Fruit fly (Drosophila melanogaster) whole organism, embryonic: Measurements from ENCODE around the gene Obp99a.

Experiments used
- Adf1 ChIP-seq: fragments of 200-800 bp; sonication (Bioruptor generic); IDR thresholded peaks from 2 replicates; pipeline ENCODE4 v1.3.6; 2022; ENCODE audit warnings: missing biosample characterization, missing genetic modification characterization
- B-H1 ChIP-seq: fragments of 200-800 bp; sonication (Bioruptor generic); IDR thresholded peaks from 3 replicates; pipeline ENCODE4 v1.3.6; 2022; ENCODE audit warnings: missing biosample characterization, missing genetic modification characterization
- Bteb2 ChIP-seq: fragments of 200-800 bp; sonication (Bioruptor generic); optimal IDR thresholded peaks from 2 replicates; lab custom pipeline; 2016; ENCODE audit warnings: missing biosample characterization, missing genetic modification characterization
- CG10274 ChIP-seq: fragments of 200-800 bp; sonication (Bioruptor generic); optimal IDR thresholded peaks from 3 replicates; lab custom pipeline; 2017; ENCODE audit warnings: missing biosample characterization, mild to moderate bottlenecking, missing genetic modification characterization
- CG10959 ChIP-seq: fragments of 200-800 bp; sonication (Bioruptor generic); IDR thresholded peaks from 2 replicates; pipeline ENCODE4 v1.3.6; 2022; ENCODE audit warnings: missing biosample characterization, missing genetic modification characterization
- CG12769 ChIP-seq: fragments of 200-800 bp; sonication (Bioruptor generic); optimal IDR thresholded peaks from 2 replicates; lab custom pipeline; 2019; ENCODE audit warnings: missing biosample characterization, mild to moderate bottlenecking, missing genetic modification characterization, moderate library complexity
- CG13123 ChIP-seq: fragments of 200-800 bp; sonication (Bioruptor generic); optimal IDR thresholded peaks from 2 replicates; lab custom pipeline; 2016; ENCODE audit warnings: missing biosample characterization, missing genetic modification characterization
- CG13775 ChIP-seq: fragments of 200-800 bp; sonication (Bioruptor generic); optimal IDR thresholded peaks from 3 replicates; lab custom pipeline; 2017; ENCODE audit warnings: missing biosample characterization, mild to moderate bottlenecking, missing genetic modification characterization
- CG13894 ChIP-seq: fragments of 200-800 bp; sonication (Bioruptor generic); optimal IDR thresholded peaks from 3 replicates; lab custom pipeline; 2018; ENCODE audit warnings: missing biosample characterization, mild to moderate bottlenecking, missing genetic modification characterization, moderate library complexity
- CG14710 ChIP-seq: fragments of 200-800 bp; sonication (Bioruptor generic); optimal IDR thresholded peaks from 3 replicates; lab custom pipeline; 2019; ENCODE audit warnings: missing biosample characterization, mild to moderate bottlenecking, missing genetic modification characterization, moderate library complexity
- CG1602 ChIP-seq: fragments of 200-800 bp; sonication (Bioruptor generic); optimal IDR thresholded peaks from 3 replicates; lab custom pipeline; 2016; ENCODE audit warnings: missing biosample characterization, missing genetic modification characterization
- CG17361 ChIP-seq: fragments of 200-800 bp; sonication (Bioruptor generic); IDR thresholded peaks from 3 replicates; pipeline ENCODE4 v1.3.6; 2022; ENCODE audit warnings: missing biosample characterization, missing genetic modification characterization
- CG17612 ChIP-seq: fragments of 200-800 bp; sonication (Bioruptor generic); IDR thresholded peaks from 2 replicates; pipeline ENCODE4 v1.3.6; 2022; ENCODE audit warnings: missing biosample characterization, missing genetic modification characterization
- CG2116 ChIP-seq: fragments of 200-800 bp; sonication (Bioruptor generic); optimal IDR thresholded peaks from 3 replicates; lab custom pipeline; 2018; ENCODE audit warnings: missing biosample characterization, mild to moderate bottlenecking, missing genetic modification characterization
- CG30020 ChIP-seq: fragments of 200-800 bp; optimal IDR thresholded peaks from 2 replicates; lab custom pipeline; 2019; ENCODE audit warnings: missing biosample characterization, mild to moderate bottlenecking, missing genetic modification characterization, moderate library complexity
- CG31388 ChIP-seq: fragments of 200-800 bp; sonication (Bioruptor generic); optimal IDR thresholded peaks from 2 replicates; lab custom pipeline; 2016; ENCODE audit warnings: missing biosample characterization, missing genetic modification characterization
- CG3407 ChIP-seq: fragments of 200-800 bp; sonication (Bioruptor generic); optimal IDR thresholded peaks from 2 replicates; lab custom pipeline; 2018; ENCODE audit warnings: missing biosample characterization, mild to moderate bottlenecking, missing genetic modification characterization
- CG34224 ChIP-seq: fragments of 200-800 bp; sonication (Bioruptor generic); IDR thresholded peaks from 3 replicates; pipeline ENCODE4 v1.3.6; 2022; ENCODE audit warnings: missing biosample characterization, missing genetic modification characterization; ENCODE audit not compliant: partially characterized antibody
- CG5245 ChIP-seq: fragments of 200-800 bp; sonication (Bioruptor generic); optimal IDR thresholded peaks from 3 replicates; lab custom pipeline; 2016; ENCODE audit warnings: missing biosample characterization, missing genetic modification characterization
- CG6813 ChIP-seq: fragments of 200-800 bp; sonication (Bioruptor generic); optimal IDR thresholded peaks from 2 replicates; lab custom pipeline; 2017; ENCODE audit warnings: missing biosample characterization, missing genetic modification characterization, mild to moderate bottlenecking, moderate library complexity, missing genetic modification reagents
- CG7928 ChIP-seq: fragments of 200-800 bp; sonication (Bioruptor generic); optimal IDR thresholded peaks from 2 replicates; lab custom pipeline; 2017; ENCODE audit warnings: missing biosample characterization, mild to moderate bottlenecking, missing genetic modification characterization
- CHES-1-like ChIP-seq: fragments of 200-800 bp; sonication (Bioruptor generic); optimal IDR thresholded peaks from 2 replicates; lab custom pipeline; 2016; ENCODE audit warnings: missing biosample characterization, missing genetic modification characterization
- CrebB ChIP-seq: fragments of 200-800 bp; sonication (Bioruptor generic); optimal IDR thresholded peaks from 3 replicates; lab custom pipeline; 2018; ENCODE audit warnings: missing biosample characterization, mild to moderate bottlenecking, missing genetic modification characterization
- Drgx ChIP-seq: fragments of 200-800 bp; sonication (Bioruptor generic); IDR thresholded peaks from 2 replicates; pipeline ENCODE4 v1.3.6; 2022; ENCODE audit warnings: missing biosample characterization, missing genetic modification characterization
- E2f2 ChIP-seq: fragments of 200-800 bp; sonication (Bioruptor generic); IDR thresholded peaks from 2 replicates; pipeline ENCODE4 v1.3.6; 2022; ENCODE audit warnings: missing biosample characterization, missing genetic modification characterization
- Hey ChIP-seq: fragments of 200-800 bp; sonication (Bioruptor generic); optimal IDR thresholded peaks from 3 replicates; lab custom pipeline; 2018; ENCODE audit warnings: missing biosample characterization, mild to moderate bottlenecking, missing genetic modification characterization
- Hmx ChIP-seq: fragments of 200-800 bp; sonication (Bioruptor generic); optimal IDR thresholded peaks from 2 replicates; lab custom pipeline; 2016; ENCODE audit warnings: missing biosample characterization, missing genetic modification characterization
- Poxn ChIP-seq: fragments of 200-800 bp; sonication (Bioruptor generic); IDR thresholded peaks from 2 replicates; pipeline ENCODE4 v1.3.6; 2022; ENCODE audit warnings: missing biosample characterization, missing genetic modification characterization
- Ptx1 ChIP-seq: fragments of 200-800 bp; sonication (Bioruptor generic); IDR thresholded peaks from 2 replicates; pipeline ENCODE4 v1.3.6; 2022; ENCODE audit warnings: missing biosample characterization, missing genetic modification characterization
- Six4 ChIP-seq: fragments of 200-800 bp; sonication (Bioruptor generic); optimal IDR thresholded peaks from 2 replicates; lab custom pipeline; 2016; ENCODE audit warnings: missing biosample characterization, missing genetic modification characterization
- aop ChIP-seq: fragments of 200-800 bp; sonication (Bioruptor generic); IDR thresholded peaks from 2 replicates; pipeline ENCODE4 v1.3.6; 2022; ENCODE audit warnings: missing biosample characterization, missing genetic modification characterization
- bbx ChIP-seq: fragments of 200-800 bp; sonication (Bioruptor generic); IDR thresholded peaks from 2 replicates; pipeline ENCODE4 v1.3.6; 2022; ENCODE audit warnings: missing biosample characterization, missing genetic modification characterization; ENCODE audit not compliant: partially characterized antibody
- chif ChIP-seq, 2 experiments: fragments of 200-800 bp; sonication (Bioruptor generic); optimal IDR thresholded peaks; 3 replicates each; lab custom pipeline; 2016; ENCODE audit warnings: missing biosample characterization in 2 of 2, missing genetic modification characterization in 2 of 2
- ci ChIP-seq: fragments of 200-800 bp; sonication (Bioruptor generic); IDR thresholded peaks from 3 replicates; pipeline ENCODE4 v1.3.6; 2022; ENCODE audit warnings: missing biosample characterization, missing genetic modification characterization
- crp ChIP-seq, 2 experiments: fragments of 200-800 bp; sonication (Bioruptor generic); optimal IDR thresholded peaks; 2 replicates in 1 of 2; 3 replicates in 1 of 2; lab custom pipeline; 2017; ENCODE audit warnings: missing biosample characterization in 2 of 2, missing genetic modification characterization in 2 of 2, mild to moderate bottlenecking in 1 of 2, moderate library complexity in 1 of 2
- dpn ChIP-seq, 2 experiments: fragments of 200-800 bp; sonication (Bioruptor generic); optimal IDR thresholded peaks; 3 replicates each; lab custom pipeline; 2016; ENCODE audit warnings: missing biosample characterization in 2 of 2, missing genetic modification characterization in 2 of 2
- her ChIP-seq: fragments of 200-800 bp; sonication (Bioruptor generic); optimal IDR thresholded peaks from 2 replicates; lab custom pipeline; 2016; ENCODE audit warnings: missing biosample characterization, missing genetic modification characterization
- klu ChIP-seq: fragments of 200-800 bp; sonication (Bioruptor generic); IDR thresholded peaks from 2 replicates; pipeline ENCODE4 v1.3.6; 2022; ENCODE audit warnings: missing biosample characterization, missing genetic modification characterization
- lab ChIP-seq: fragments of 200-800 bp; sonication (Bioruptor generic); optimal IDR thresholded peaks from 3 replicates; lab custom pipeline; 2017; ENCODE audit warnings: missing biosample characterization, missing genetic modification characterization, mild to moderate bottlenecking, moderate library complexity, missing genetic modification reagents
- lilli ChIP-seq: fragments of 200-800 bp; sonication (Bioruptor generic); optimal IDR thresholded peaks from 3 replicates; lab custom pipeline; 2016; ENCODE audit warnings: missing biosample characterization, missing genetic modification characterization
- lola ChIP-seq, 3 experiments: fragments of >200 bp in 2 of 3; fragments of 200-800 bp in 1 of 3; sonication (Bioruptor generic) in 1 of 3; optimal IDR thresholded peaks; 2 replicates each; lab custom pipeline; 2017 to 2019; ENCODE audit warnings: missing biosample characterization in 3 of 3, missing genetic modification characterization in 3 of 3, mild to moderate bottlenecking in 1 of 3, moderate library complexity in 1 of 3
- mam ChIP-seq: fragments of 200-800 bp; sonication (Bioruptor generic); optimal IDR thresholded peaks from 3 replicates; lab custom pipeline; 2016; ENCODE audit warnings: missing biosample characterization, missing genetic modification characterization
- pho ChIP-seq: fragments of 200-800 bp; sonication (Bioruptor generic); optimal IDR thresholded peaks from 2 replicates; lab custom pipeline; 2016; ENCODE audit warnings: missing biosample characterization, missing genetic modification characterization
- phol ChIP-seq: fragments of 200-800 bp; sonication (Bioruptor generic); optimal IDR thresholded peaks from 3 replicates; lab custom pipeline; 2018; ENCODE audit warnings: missing biosample characterization, mild to moderate bottlenecking, missing genetic modification characterization, moderate library complexity
- pzg ChIP-seq: fragments of 200-800 bp; sonication (Bioruptor generic); optimal IDR thresholded peaks from 3 replicates; lab custom pipeline; 2018; ENCODE audit warnings: missing biosample characterization, mild to moderate bottlenecking, missing genetic modification characterization, moderate library complexity
- ro ChIP-seq: fragments of 200-800 bp; sonication (Bioruptor generic); IDR thresholded peaks from 2 replicates; pipeline ENCODE4 v1.3.6; 2022; ENCODE audit warnings: missing biosample characterization, missing genetic modification characterization
- sc ChIP-seq, 3 experiments: fragments of >200 bp in 2 of 3; fragments of 200-800 bp in 1 of 3; sonication (Bioruptor generic) in 1 of 3; optimal IDR thresholded peaks; 2 replicates in 2 of 3; 3 replicates in 1 of 3; lab custom pipeline; 2017; ENCODE audit warnings: mild to moderate bottlenecking in 1 of 3, missing biosample characterization in 1 of 3, missing genetic modification characterization in 1 of 3, missing genetic modification reagents in 1 of 3
- so ChIP-seq: fragments of 200-800 bp; sonication (Bioruptor generic); IDR thresholded peaks from 3 replicates; pipeline ENCODE4 v1.3.6; 2022; ENCODE audit warnings: missing biosample characterization, missing genetic modification characterization
- twi ChIP-seq: fragments of 200-800 bp; optimal IDR thresholded peaks from 2 replicates; lab custom pipeline; 2019; ENCODE audit warnings: missing biosample characterization, mild to moderate bottlenecking, missing genetic modification characterization, moderate library complexity
- wor ChIP-seq: fragments of 200-800 bp; sonication (Bioruptor generic); IDR thresholded peaks from 2 replicates; pipeline ENCODE4 v1.3.6; 2022; ENCODE audit warnings: missing biosample characterization, missing genetic modification characterization
- z ChIP-seq: fragments of 200-800 bp; sonication (Bioruptor generic); IDR thresholded peaks from 3 replicates; pipeline ENCODE4 v1.3.6; 2022; ENCODE audit warnings: missing biosample characterization, missing genetic modification characterization

The Obp99a gene

DNA sequence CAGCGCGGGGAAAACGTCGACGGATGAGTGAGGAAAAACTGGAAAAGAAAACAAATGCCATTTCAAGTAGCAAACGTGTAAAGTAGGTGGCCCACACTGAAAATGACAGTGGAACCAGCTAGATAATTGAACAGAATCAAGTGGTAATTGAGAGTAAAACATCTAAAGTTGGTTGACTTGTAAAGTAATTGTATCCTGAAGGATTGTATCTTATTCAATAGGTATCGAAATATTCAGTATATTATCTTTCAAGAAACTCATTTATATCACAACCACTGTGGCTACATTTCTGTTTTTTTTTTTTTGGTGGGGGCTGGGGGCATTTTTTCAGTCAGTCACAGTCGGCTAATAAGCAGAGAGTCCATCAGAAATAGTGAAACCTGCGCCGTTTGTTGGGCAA, 27.8 kb downstream of the Obp99a start (continued):
- TF ChIP-seq aop (GFP tag; lab: Robert Waterston, UW) (0 out of 2 replicates have a peak, but pooled peaks have one; percentile 11), CG1602 (GFP tag; lab: Kevin White, UChicago) (no peak), lilli (GFP tag; lab: Kevin White, UChicago) (no peak), phol (no peak), ci (GFP tag; lab: Robert Waterston, UW) (peak; percentile 48; the same call in 1 of the 3 replicates), lab (GFP tag; lab: Kevin White, UChicago) (no peak), pzg (GFP tag; lab: Kevin White, UChicago) (no peak), CG2116 (GFP tag; lab: Kevin White, UChicago) (no peak), twi (tag; lab: Kevin White, UChicago) (no peak), CG13775 (GFP tag; lab: Kevin White, UChicago) (no peak), CG10274 (GFP tag; lab: Kevin White, UChicago) (no peak), CG34224 (GFP tag; lab: Robert Waterston, UW) (no peak), Bteb2 (GFP tag; lab: Kevin White, UChicago) (no peak), B-H1 (GFP tag; lab: Robert Waterston, UW) (no peak), mam (GFP tag; lab: Kevin White, UChicago) (no peak), CG30020 (tag; lab: Kevin White, UChicago) (no peak), CG6813 (GFP tag; lab: Kevin White, UChicago) (no peak), pho (GFP tag; lab: Kevin White, UChicago) (no peak), Six4 (no peak), crp (GFP tag; optimal IDR thresholded peaks at IDR 0.05; lab: Kevin White, UChicago) (no peak), CG3407 (GFP tag; lab: Kevin White, UChicago) (peak; percentile 32), Poxn (GFP tag; lab: Robert Waterston, UW) (no peak), CG7928 (GFP tag; lab: Kevin White, UChicago) (no peak), z (no peak), Adf1 (GFP tag; lab: Robert Waterston, UW) (no peak), CG31388 (GFP tag; lab: Kevin White, UChicago) (no peak), E2f2 (0 out of 2 replicates have a peak, but pooled peaks have one; percentile 8), dpn (GFP tag; optimal IDR thresholded peaks at IDR 0.05; lab: Kevin White, UChicago) (peak in 1 of 2 experiments; percentile 28), CG5245 (no peak), her (GFP tag; lab: Kevin White, UChicago) (no peak), Ptx1 (GFP tag; lab: Robert Waterston, UW) (peak; percentile 72), CG13894 (no peak), klu (GFP tag; lab: Robert Waterston, UW) (no peak), chif (GFP tag; optimal IDR thresholded peaks at IDR 0.05; lab: Kevin White, UChicago) (peak in 1 of 2 experiments; percentile 16), sc (optimal IDR thresholded peaks at IDR 0.05; lab: Kevin White, UChicago) (no peak), sc (GFP tag; optimal IDR thresholded peaks at IDR 0.05; lab: Kevin White, UChicago) (no peak), lola (GFP tag; optimal IDR thresholded peaks at IDR 0.05; lab: Kevin White, UChicago) (no peak), Hey (tag; lab: Kevin White, UChicago) (no peak), Drgx (GFP tag; lab: Robert Waterston, UW) (peak; percentile 26; the same call in 1 of the 2 replicates), CG12769 (tag; lab: Kevin White, UChicago) (no peak), CrebB (tag; lab: Kevin White, UChicago) (no peak), CHES-1-like (no peak), wor (GFP tag; lab: Robert Waterston, UW) (0 out of 2 replicates have a peak, but pooled peaks have one; percentile 20), ro (no peak), bbx (no peak), Hmx (GFP tag; lab: Kevin White, UChicago) (no peak), CG14710 (tag; lab: Kevin White, UChicago) (no peak), so (peak; percentile 26; the same call in 1 of the 3 replicates), CG17361 (peak; percentile 66), CG13123 (no peak), CG10959 (GFP tag; lab: Robert Waterston, UW) (no peak), CG17612 (GFP tag; lab: Robert Waterston, UW) (no peak)
